Worm (Caenorhabditis elegans) whole organism, late embryonic: ENCODE data around the gene Y46G5A.47.

Experiments
- C08G9.2 ChIP-seq: sonication (generic microtip); optimal IDR thresholded peaks from 2 replicates; lab custom pipeline; 2016; ENCODE audit warnings: mild to moderate bottlenecking, missing genetic modification characterization, moderate library complexity, missing compliant biosample characterization
- C38D4.7 ChIP-seq: fragments of 200-800 bp; sonication (Bioruptor generic); optimal IDR thresholded peaks from 2 replicates; lab custom pipeline; 2018; ENCODE audit warnings: mild to moderate bottlenecking, missing genetic modification characterization, moderate library complexity, missing compliant biosample characterization
- ahr-1 ChIP-seq: sonication (generic microtip); optimal IDR thresholded peaks from 2 replicates; lab custom pipeline; 2016; ENCODE audit warnings: missing genetic modification characterization, missing compliant biosample characterization
- ceh-14 ChIP-seq: sonication (generic microtip); optimal IDR thresholded peaks from 2 replicates; lab custom pipeline; 2016; ENCODE audit warnings: missing genotype, missing genetic modification characterization, missing compliant biosample characterization
- ceh-18 ChIP-seq: sonication (generic microtip); optimal IDR thresholded peaks from 2 replicates; lab custom pipeline; 2016; ENCODE audit warnings: missing genetic modification characterization, missing compliant biosample characterization
- ceh-30 ChIP-seq: fragments of 150-350 bp; optimal IDR thresholded peaks from 2 replicates; lab custom pipeline; 2014; ENCODE audit warnings: missing biosample characterization, missing genetic modification characterization
- dve-1 ChIP-seq: sonication (generic microtip); optimal IDR thresholded peaks from 2 replicates; lab custom pipeline; 2017; ENCODE audit warnings: antibody characterized with exemption, mild to moderate bottlenecking, missing genetic modification characterization, missing compliant biosample characterization
- elt-2 ChIP-seq: sonication (generic microtip); optimal IDR thresholded peaks from 2 replicates; lab custom pipeline; 2016; ENCODE audit warnings: missing genetic modification reagents, missing genetic modification characterization, missing compliant biosample characterization
- elt-4 ChIP-seq: sonication (generic microtip); optimal IDR thresholded peaks from 2 replicates; lab custom pipeline; 2016; ENCODE audit warnings: missing genetic modification characterization, missing compliant biosample characterization
- fkh-6 ChIP-seq: sonication (generic microtip); optimal IDR thresholded peaks from 2 replicates; lab custom pipeline; 2016; ENCODE audit warnings: missing genetic modification characterization, missing compliant biosample characterization
- gmeb-2 ChIP-seq: sonication (generic microtip); optimal IDR thresholded peaks from 2 replicates; lab custom pipeline; 2016; ENCODE audit warnings: missing genetic modification characterization, inconsistent platforms, missing compliant biosample characterization
- hlh-13 ChIP-seq: fragments of 200-800 bp; sonication (Bioruptor generic); optimal IDR thresholded peaks from 2 replicates; lab custom pipeline; 2018; ENCODE audit warnings: mild to moderate bottlenecking, missing genetic modification characterization, missing compliant biosample characterization
- hlh-15 ChIP-seq: sonication (generic microtip); optimal IDR thresholded peaks from 2 replicates; lab custom pipeline; 2016; ENCODE audit warnings: missing genetic modification characterization, missing compliant biosample characterization
- hlh-30 ChIP-seq: sonication (generic microtip); optimal IDR thresholded peaks from 2 replicates; lab custom pipeline; 2017; ENCODE audit warnings: antibody characterized with exemption, missing genetic modification characterization, missing compliant biosample characterization; ENCODE audit not compliant: insufficient read depth
- hlh-6 ChIP-seq: sonication (generic microtip); optimal IDR thresholded peaks from 2 replicates; lab custom pipeline; 2016; ENCODE audit warnings: missing genotype, missing genetic modification characterization, missing compliant biosample characterization
- lin-11 ChIP-seq: fragments of 200-800 bp; sonication (Bioruptor generic); optimal IDR thresholded peaks from 2 replicates; lab custom pipeline; 2018; ENCODE audit warnings: mild to moderate bottlenecking, missing genetic modification characterization, missing compliant biosample characterization
- madf-2 ChIP-seq: sonication (generic microtip); optimal IDR thresholded peaks from 2 replicates; lab custom pipeline; 2017; ENCODE audit warnings: missing genetic modification characterization, missing compliant biosample characterization
- nhr-11 ChIP-seq: fragments of 150-350 bp; optimal IDR thresholded peaks from 2 replicates; lab custom pipeline; 2014; ENCODE audit warnings: missing biosample characterization, missing genetic modification characterization
- pat-9 ChIP-seq: fragments of 200-800 bp; sonication (Bioruptor generic); optimal IDR thresholded peaks from 2 replicates; lab custom pipeline; 2018; ENCODE audit warnings: mild to moderate bottlenecking, missing genetic modification characterization, moderate library complexity, missing compliant biosample characterization
- pax-1 ChIP-seq: fragments of 150-350 bp; optimal IDR thresholded peaks from 2 replicates; lab custom pipeline; 2014; ENCODE audit warnings: missing biosample characterization, missing genetic modification characterization
- ref-2 ChIP-seq: sonication (generic microtip); optimal IDR thresholded peaks from 2 replicates; lab custom pipeline; 2016; ENCODE audit warnings: missing genetic modification characterization, missing compliant biosample characterization
- sdc-2 ChIP-seq: sonication (generic microtip); optimal IDR thresholded peaks from 2 replicates; lab custom pipeline; 2016; ENCODE audit warnings: missing genotype, missing genetic modification characterization, missing compliant biosample characterization
- sox-4 ChIP-seq: sonication (generic microtip); optimal IDR thresholded peaks from 2 replicates; lab custom pipeline; 2017; ENCODE audit warnings: mild to moderate bottlenecking, missing genetic modification characterization, inconsistent platforms, missing compliant biosample characterization
- ttx-3 ChIP-seq: sonication (generic microtip); optimal IDR thresholded peaks from 2 replicates; lab custom pipeline; 2016; ENCODE audit warnings: missing genetic modification reagents, missing genetic modification characterization, missing compliant biosample characterization
- unc-3 ChIP-seq, 2 experiments: fragments of 200-800 bp in 1 of 2; sonication (Bioruptor generic) in 1 of 2; sonication (generic microtip) in 1 of 2; conservative IDR thresholded peaks in 1 of 2; optimal IDR thresholded peaks in 1 of 2; 2 replicates each; pipeline versions ENCODE4 v1.3.6 to Lab custom; 2016 to 2022; ENCODE audit warnings: missing compliant biosample characterization in 2 of 2, missing genetic modification characterization in 2 of 2, missing genetic modification reagents in 1 of 2
- unc-42 ChIP-seq: sonication (generic microtip); optimal IDR thresholded peaks from 2 replicates; lab custom pipeline; 2016; ENCODE audit warnings: missing genotype, missing genetic modification characterization, missing compliant biosample characterization
- unc-55 ChIP-seq: sonication (generic microtip); optimal IDR thresholded peaks from 2 replicates; lab custom pipeline; 2017; ENCODE audit warnings: missing biosample characterization, missing genetic modification reagents, missing genetic modification characterization
- ztf-16 ChIP-seq: sonication (generic microtip); optimal IDR thresholded peaks from 2 replicates; lab custom pipeline; 2017; ENCODE audit warnings: missing genetic modification characterization, missing compliant biosample characterization

The Y46G5A.47 gene

DNA sequence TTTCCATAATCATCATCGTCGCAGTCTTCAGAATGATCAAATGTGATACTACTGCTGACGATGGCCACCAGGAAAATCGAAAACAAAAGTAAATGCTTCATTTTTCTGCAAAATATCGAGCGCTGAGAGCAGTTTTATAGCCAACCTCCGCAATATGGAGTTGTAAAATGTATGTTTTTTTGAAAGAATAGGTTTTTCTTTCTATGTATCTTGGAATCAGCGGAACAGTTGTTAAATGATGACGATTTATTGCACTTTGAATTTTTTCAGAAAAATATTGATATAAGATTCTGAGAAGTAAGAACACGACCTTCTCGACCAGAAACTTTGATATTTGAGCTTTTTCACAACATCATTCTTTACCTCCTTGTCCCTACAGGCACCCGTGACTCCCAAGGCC is 23.8 kb upstream of the Y46G5A.47 start, which contains the start of gene Y46G5A.23:
Y46G5A.23 (minus strand) TSS at position 101 of the 400 bp plus-strand sequence.
- TF ChIP-seq sdc-2 = no peak

DNA sequence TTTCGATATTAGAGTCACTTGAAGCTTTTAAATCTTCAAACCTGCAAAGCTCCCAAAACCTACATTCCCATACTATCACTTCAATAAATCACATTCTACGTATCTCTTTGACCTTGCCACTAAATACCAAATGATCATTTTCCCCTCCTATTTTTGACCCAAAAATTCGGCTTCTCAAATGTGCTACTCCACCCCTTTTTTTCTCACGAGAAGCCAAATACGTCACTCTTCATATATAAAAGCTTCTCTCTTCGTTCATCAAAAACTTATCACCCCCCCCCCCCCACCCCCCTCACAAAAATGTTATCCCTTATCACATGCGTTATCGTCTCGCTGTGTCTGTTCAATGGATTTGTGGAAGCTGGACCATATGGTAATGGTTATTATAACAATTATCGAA is 21.6 kb upstream of the Y46G5A.47 start, which contains the start of gene Y46G5A.38:
Y46G5A.38 (plus strand) TSS at position 301 of the 400 bp plus-strand sequence.
- TF ChIP-seq fkh-6 = no peak
- no peak for TF ChIP-seq hlh-15
- no peak for TF ChIP-seq ceh-30 (tag; lab: Kevin White, UChicago)
- TF ChIP-seq hlh-30 (tag; lab: Kevin White, UChicago) = no peak
- TF ChIP-seq pax-1 = no peak
- no peak for TF ChIP-seq hlh-13 (GFP tag; lab: Kevin White, UChicago)
- TF ChIP-seq ahr-1 (tag; lab: Kevin White, UChicago) = no peak
- TF ChIP-seq pat-9 = no peak
- no peak for TF ChIP-seq unc-42 (tag; lab: Kevin White, UChicago)
- TF ChIP-seq madf-2 (tag; lab: Kevin White, UChicago) = no peak
- no peak for TF ChIP-seq dve-1 (tag; lab: Kevin White, UChicago)
- TF ChIP-seq C08G9.2 (tag; lab: Kevin White, UChicago) = no peak
- no peak for TF ChIP-seq ztf-16 (tag; lab: Kevin White, UChicago)
- no peak for TF ChIP-seq ceh-18 (tag; lab: Kevin White, UChicago)
- no peak for TF ChIP-seq nhr-11
- TF ChIP-seq elt-4 (tag; lab: Kevin White, UChicago) = no peak

DNA sequence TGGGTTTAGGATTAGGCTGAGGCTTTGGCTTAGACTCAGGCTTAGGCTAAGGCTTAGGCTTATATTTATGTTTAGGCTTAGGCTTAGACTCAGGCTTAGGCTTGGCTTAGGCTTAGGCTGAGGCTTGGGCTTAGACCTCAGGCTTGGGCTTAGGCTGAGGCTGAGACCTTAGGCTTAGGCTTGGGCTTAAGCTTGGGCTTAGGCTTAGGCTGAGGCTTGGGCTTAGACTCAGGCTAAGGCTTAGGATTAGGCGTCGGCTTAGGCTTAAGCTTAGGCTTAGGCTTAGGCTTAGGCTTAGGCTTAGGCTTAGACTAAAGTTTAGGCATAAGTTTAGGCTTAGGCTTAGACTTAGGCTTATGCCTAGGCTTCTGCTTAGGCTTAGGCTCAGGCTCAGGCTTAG is 19.4 kb upstream of the Y46G5A.47 start:
- TF ChIP-seq dve-1 (tag; lab: Kevin White, UChicago) (peak; percentile 96), hlh-6 (tag; lab: Kevin White, UChicago) (peak; percentile 71), sox-4 (tag; lab: Kevin White, UChicago) (peak; percentile 10), ttx-3 (tag; lab: Kevin White, UChicago) (no peak), madf-2 (tag; lab: Kevin White, UChicago) (no peak), ceh-14 (tag; lab: Kevin White, UChicago) (no peak), lin-11 (tag; lab: Kevin White, UChicago) (no peak)

DNA sequence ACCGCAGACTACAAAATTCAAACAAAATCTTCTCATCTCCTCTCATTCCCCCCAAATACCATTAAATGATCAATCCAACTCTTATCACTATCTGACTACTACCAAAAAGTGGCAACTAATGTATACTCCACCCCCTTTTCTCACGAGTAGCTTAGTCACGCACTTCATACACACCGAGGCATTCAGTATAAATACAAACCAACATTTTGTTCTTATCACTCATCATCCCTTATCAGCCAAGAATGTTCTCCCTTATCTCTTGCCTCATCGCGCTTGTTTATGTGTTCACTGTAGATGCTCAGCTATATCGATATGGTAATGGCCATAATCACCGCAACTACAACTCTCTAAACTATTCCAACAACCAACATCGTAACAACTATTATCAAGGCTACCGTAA is 18.3 kb upstream of the Y46G5A.47 start, which contains the start of gene Y46G5A.36:
Y46G5A.36 (plus strand) TSS at position 243 of the 400 bp plus-strand sequence.
- TF ChIP-seq elt-2 (tag; lab: Kevin White, UChicago) (peak; percentile 94), ceh-18 (tag; lab: Kevin White, UChicago) (no peak), fkh-6 (no peak), ref-2 (tag; lab: Kevin White, UChicago) (no peak), elt-4 (tag; lab: Kevin White, UChicago) (no peak), ceh-14 (tag; lab: Kevin White, UChicago) (no peak)

DNA sequence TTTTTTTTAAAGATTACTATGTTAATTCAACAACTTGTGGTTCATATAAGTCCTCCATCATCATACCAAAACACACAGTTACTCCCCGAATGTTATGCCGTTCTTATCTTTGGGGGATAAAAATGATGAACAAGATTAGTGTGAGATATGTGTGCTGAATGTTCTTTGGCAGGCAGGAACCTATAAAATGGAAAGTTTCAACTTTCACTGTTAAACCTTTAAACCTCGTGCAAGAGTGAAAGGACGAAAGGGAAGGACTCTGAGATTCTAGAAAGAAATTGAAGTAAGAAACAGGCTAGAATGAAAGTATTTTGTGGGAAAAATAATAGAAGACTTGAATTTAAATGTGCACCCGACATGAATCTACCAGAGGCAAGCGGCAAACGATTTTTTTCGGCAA is 14.9 kb upstream of the Y46G5A.47 start:
- TF ChIP-seq elt-4 (tag; lab: Kevin White, UChicago) = no peak

DNA sequence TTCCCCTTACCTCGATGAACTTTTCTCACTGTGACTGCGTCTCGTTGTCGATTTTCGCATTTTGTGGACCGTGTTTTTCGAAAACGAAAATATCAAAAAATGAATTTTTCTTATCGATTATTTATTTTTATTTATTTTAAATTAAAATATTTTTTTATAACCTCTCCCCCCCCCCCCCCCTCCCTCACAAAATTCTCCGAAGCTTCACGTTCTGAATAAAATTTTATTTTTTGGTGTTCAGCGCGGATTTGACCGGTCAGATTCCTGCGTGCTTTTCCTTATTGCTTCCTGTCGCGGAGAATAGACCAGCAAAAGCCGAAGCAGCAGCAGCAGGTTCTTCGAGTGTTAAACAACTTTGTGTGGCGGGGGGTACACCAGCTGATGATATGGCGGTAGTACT is 13.4 kb upstream of the Y46G5A.47 start, which contains the start of gene Y46G5A.22:
Y46G5A.22 (minus strand) TSS at position 101 of the 400 bp plus-strand sequence.
- TF ChIP-seq gmeb-2 (tag; lab: Kevin White, UChicago) = no peak
- TF ChIP-seq unc-55 = no peak
- no peak for TF ChIP-seq ceh-30 (tag; lab: Kevin White, UChicago)
- TF ChIP-seq C38D4.7 = no peak
- TF ChIP-seq, all 69 proteins: peak for 0

DNA sequence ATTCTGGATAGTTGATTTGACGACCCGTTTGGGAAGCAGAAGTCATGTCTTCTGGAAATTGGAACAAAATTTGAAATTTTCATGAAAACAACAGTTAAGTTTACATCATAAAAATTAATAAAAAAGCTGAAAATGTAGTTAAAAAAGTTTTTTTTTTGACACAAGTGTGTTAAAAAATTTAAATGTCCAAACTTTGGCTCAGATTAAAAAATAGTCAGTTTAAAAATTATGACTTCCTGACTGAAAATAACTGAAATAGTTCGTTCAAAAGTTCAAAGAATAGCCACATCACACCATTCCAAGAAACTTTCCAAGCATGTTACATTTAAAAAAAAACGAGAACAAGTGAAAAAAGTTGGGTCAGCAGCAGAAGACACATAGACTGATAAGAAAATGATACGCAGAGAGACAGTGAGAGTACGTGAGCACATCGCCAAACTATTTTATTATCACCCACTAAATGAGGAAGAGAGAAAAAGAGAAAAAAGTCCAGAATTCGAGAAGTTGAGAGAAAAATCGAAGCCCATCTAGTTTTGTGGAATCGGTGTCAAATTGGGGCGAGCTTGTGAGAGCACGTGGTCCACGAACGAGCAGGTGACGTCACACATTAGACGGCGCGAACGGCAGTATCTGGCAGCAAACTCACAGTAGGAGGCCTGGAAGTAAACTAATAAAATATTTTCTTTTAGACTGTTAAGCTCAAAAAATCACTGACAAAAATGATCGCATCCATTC is 11.5 kb upstream of the Y46G5A.47 start, which contains the start of gene acl-7:
acl-7 (minus strand) TSS at position 51 of the 735 bp plus-strand sequence.
- TF ChIP-seq unc-3 (GFP tag; conservative IDR thresholded peaks at IDR 0.05; lab: Robert Waterston, UW) (no peak), unc-3 (tag; optimal IDR thresholded peaks at IDR 0.05; lab: Kevin White, UChicago) (no peak), elt-2 (tag; lab: Kevin White, UChicago) (peak; percentile 44)
